Worm (Caenorhabditis elegans) whole organism, L4 larva: Measurements from ENCODE around the gene mml-1.

Source experiments
- F10B5.3 ChIP-seq: sonication (generic microtip); optimal IDR thresholded peaks from 2 replicates; lab custom pipeline; 2016; ENCODE audit warnings: mild to moderate bottlenecking, missing genetic modification characterization, missing compliant biosample characterization
- F26F4.8 ChIP-seq: fragments of 200-800 bp; sonication (Bioruptor generic); conservative IDR thresholded peaks from 2 replicates; pipeline ENCODE4 v1.3.6; 2022; ENCODE audit warnings: missing genetic modification characterization, missing compliant biosample characterization
- F44E2.7 ChIP-seq: fragments of 200-800 bp; sonication (Bioruptor generic); IDR thresholded peaks from 2 replicates; pipeline ENCODE4 v2.1.2; 2022; ENCODE audit warnings: missing genetic modification characterization, missing compliant biosample characterization
- Y48G9A.11 ChIP-seq: fragments of 200-800 bp; sonication (Bioruptor generic); IDR thresholded peaks from 2 replicates; pipeline ENCODE4 v1.3.6; 2022; ENCODE audit warnings: missing genetic modification reagents, missing genetic modification characterization, missing compliant biosample characterization
- Y5F2A.4 ChIP-seq: fragments of 200-800 bp; sonication (Bioruptor generic); optimal IDR thresholded peaks from 2 replicates; lab custom pipeline; 2018; ENCODE audit warnings: mild to moderate bottlenecking, missing genetic modification characterization, missing compliant biosample characterization
- aha-1 ChIP-seq: fragments of 150-350 bp; peaks from one replicate; lab custom pipeline; 2014; ENCODE audit warnings: missing biosample characterization, missing genetic modification characterization
- aly-2 ChIP-seq: sonication (generic microtip); optimal IDR thresholded peaks from 2 replicates; lab custom pipeline; 2018; ENCODE audit warnings: missing biosample characterization, missing genetic modification characterization
- attf-4 ChIP-seq: sonication (generic microtip); optimal IDR thresholded peaks from 3 replicates; lab custom pipeline; 2017; ENCODE audit warnings: missing biosample characterization, missing genetic modification characterization
- ceh-44 ChIP-seq: fragments of 200-800 bp; sonication (Bioruptor generic); IDR thresholded peaks from 2 replicates; pipeline ENCODE4 v1.3.6; 2022; ENCODE audit warnings: missing genetic modification reagents, missing genetic modification characterization, missing compliant biosample characterization
- dmd-6 ChIP-seq: fragments of 200-800 bp; sonication (Bioruptor generic); IDR thresholded peaks from 2 replicates; pipeline ENCODE4 v1.3.6; 2022; ENCODE audit warnings: missing genetic modification reagents, missing genetic modification characterization, missing compliant biosample characterization
- dpl-1 ChIP-seq: fragments of 150-350 bp; optimal IDR thresholded peaks from 2 replicates; lab custom pipeline; 2014; ENCODE audit warnings: missing biosample characterization, missing genetic modification reagents, missing genetic modification characterization
- dve-1 ChIP-seq: sonication (generic microtip); optimal IDR thresholded peaks from 2 replicates; lab custom pipeline; 2017; ENCODE audit warnings: antibody characterized with exemption, mild to moderate bottlenecking, missing genetic modification characterization, missing compliant biosample characterization; ENCODE audit not compliant: insufficient read depth
- egl-43 ChIP-seq: fragments of 200-800 bp; sonication (Bioruptor generic); IDR thresholded peaks from 2 replicates; pipeline ENCODE4 v1.3.6; 2022; ENCODE audit warnings: missing genetic modification reagents, missing genetic modification characterization, missing compliant biosample characterization
- gei-8 ChIP-seq: fragments of 200-800 bp; sonication (Bioruptor generic); optimal IDR thresholded peaks from 2 replicates; lab custom pipeline; 2018; ENCODE audit warnings: mild to moderate bottlenecking, missing genetic modification characterization, missing compliant biosample characterization
- hif-1 ChIP-seq, 2 experiments: sonication (generic microtip); optimal IDR thresholded peaks; 2 replicates each; lab custom pipeline; 2016 to 2017; ENCODE audit warnings: missing compliant biosample characterization in 2 of 2, missing genetic modification characterization in 2 of 2, missing genetic modification reagents in 2 of 2, missing genotype in 2 of 2, mild to moderate bottlenecking in 1 of 2
- hlh-30 ChIP-seq: sonication (generic microtip); optimal IDR thresholded peaks from 2 replicates; lab custom pipeline; 2017; ENCODE audit warnings: antibody characterized with exemption, mild to moderate bottlenecking, missing genetic modification characterization, missing compliant biosample characterization; ENCODE audit not compliant: insufficient read depth
- lim-7 ChIP-seq: fragments of 200-800 bp; sonication (Bioruptor generic); IDR thresholded peaks from 2 replicates; pipeline ENCODE4 v1.3.6; 2022; ENCODE audit warnings: missing genetic modification characterization, missing compliant biosample characterization
- lin-38 ChIP-seq: fragments of 200-800 bp; sonication (Bioruptor generic); IDR thresholded peaks from 2 replicates; pipeline ENCODE4 v1.3.6; 2022; ENCODE audit warnings: missing genetic modification reagents, missing genetic modification characterization, missing compliant biosample characterization
- lsy-2 ChIP-seq, 2 experiments: fragments of 150-350 bp in 1 of 2; sonication (generic microtip) in 1 of 2; optimal IDR thresholded peaks; 2 replicates each; lab custom pipeline; 2014 to 2017; ENCODE audit warnings: missing biosample characterization in 2 of 2, missing genetic modification characterization in 2 of 2
- madf-5 ChIP-seq, 2 experiments: fragments of 200-800 bp; sonication (Bioruptor generic); IDR thresholded peaks; 2 replicates each; pipeline ENCODE4 v1.3.6; 2022; ENCODE audit warnings: missing compliant biosample characterization in 2 of 2, missing genetic modification characterization in 2 of 2
- mdt-29 ChIP-seq: fragments of 200-800 bp; sonication (Bioruptor generic); IDR thresholded peaks from 2 replicates; pipeline ENCODE4 v1.3.6; 2022; ENCODE audit warnings: missing genetic modification reagents, missing genetic modification characterization, missing compliant biosample characterization
- mep-1 ChIP-seq: fragments of 150-350 bp; sonication (generic microtip); optimal IDR thresholded peaks from 3 replicates; lab custom pipeline; 2014; ENCODE audit warnings: missing biosample characterization, missing genetic modification characterization
- mes-2 ChIP-seq: sonication (generic microtip); optimal IDR thresholded peaks from 2 replicates; lab custom pipeline; 2016; ENCODE audit warnings: missing genotype, mild to moderate bottlenecking, missing genetic modification characterization, missing compliant biosample characterization; ENCODE audit not compliant: poor library complexity, severe bottlenecking
- mxl-3 ChIP-seq: fragments of 200-800 bp; sonication (Bioruptor generic); optimal IDR thresholded peaks from 2 replicates; lab custom pipeline; 2018; ENCODE audit warnings: mild to moderate bottlenecking, missing genetic modification characterization, missing compliant biosample characterization
- nhr-10 ChIP-seq: fragments of 150-350 bp; optimal IDR thresholded peaks from 2 replicates; lab custom pipeline; 2014; ENCODE audit warnings: missing biosample characterization, missing genetic modification characterization
- nhr-102 ChIP-seq: sonication (generic microtip); optimal IDR thresholded peaks from 2 replicates; lab custom pipeline; 2016; ENCODE audit warnings: mild to moderate bottlenecking, missing genetic modification characterization, moderate library complexity, missing compliant biosample characterization
- nhr-11 ChIP-seq: fragments of 150-350 bp; optimal IDR thresholded peaks from 2 replicates; lab custom pipeline; 2014; ENCODE audit warnings: missing biosample characterization, missing genetic modification characterization
- nhr-28 ChIP-seq: fragments of 150-350 bp; optimal IDR thresholded peaks from 2 replicates; lab custom pipeline; 2014; ENCODE audit warnings: missing biosample characterization, missing genetic modification characterization
- nhr-48 ChIP-seq: sonication (generic microtip); optimal IDR thresholded peaks from 2 replicates; lab custom pipeline; 2016; ENCODE audit warnings: mild to moderate bottlenecking, missing genetic modification characterization, missing compliant biosample characterization
- pqm-1 ChIP-seq: sonication (generic microtip); optimal IDR thresholded peaks from 2 replicates; lab custom pipeline; 2017; ENCODE audit warnings: missing biosample characterization, missing genetic modification characterization
- set-16 ChIP-seq: fragments of 200-800 bp; sonication (Bioruptor generic); IDR thresholded peaks from 2 replicates; pipeline ENCODE4 v1.3.6; 2022; ENCODE audit warnings: missing genetic modification reagents, missing genetic modification characterization, missing compliant biosample characterization
- unc-62 ChIP-seq, 3 experiments: fragments of 150-350 bp in 1 of 3; sonication (generic microtip); optimal IDR thresholded peaks in 2 of 3; peaks in 1 of 3; 1 replicate in 1 of 3; 2 replicates in 2 of 3; lab custom pipeline; 2014 to 2017; ENCODE audit warnings: missing biosample characterization in 3 of 3, missing genetic modification characterization in 3 of 3, missing genetic modification reagents in 3 of 3, missing genotype in 1 of 3
- vab-7 ChIP-seq: fragments of 200-800 bp; sonication (Bioruptor generic); IDR thresholded peaks from 2 replicates; pipeline ENCODE4 v1.3.6; 2022; ENCODE audit warnings: missing genetic modification reagents, missing genetic modification characterization, missing compliant biosample characterization
- zag-1 ChIP-seq: fragments of 150-350 bp; optimal IDR thresholded peaks from 2 replicates; lab custom pipeline; 2014; ENCODE audit warnings: missing biosample characterization, missing genetic modification characterization
- zfp-3 ChIP-seq: fragments of 200-800 bp; sonication (Bioruptor generic); conservative IDR thresholded peaks from 2 replicates; pipeline ENCODE4 v1.3.6; 2022; ENCODE audit warnings: missing genetic modification reagents, missing genetic modification characterization, missing compliant biosample characterization

The mml-1 gene

DNA sequence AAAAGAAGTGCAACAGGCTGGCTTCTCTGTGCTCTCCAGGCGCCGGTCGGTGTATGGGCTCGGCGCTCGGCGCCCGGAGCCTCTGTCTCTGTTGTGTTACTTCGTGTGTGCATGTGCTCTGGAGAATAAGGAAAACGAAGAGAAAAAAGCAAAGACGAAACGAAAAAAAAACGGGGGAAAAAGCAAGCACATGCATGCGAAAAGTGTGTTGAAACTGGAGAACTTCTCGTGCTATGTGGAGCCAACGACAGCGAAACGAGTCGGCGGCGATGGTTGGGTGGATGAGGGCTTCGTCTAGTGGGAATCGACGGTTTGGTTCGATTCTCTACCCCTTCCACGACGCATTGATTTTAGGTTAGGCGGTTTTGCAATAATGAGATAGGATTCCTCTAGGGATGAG lies 12.8 kb upstream of the mml-1 start (continued):
- TF ChIP-seq nhr-10 (tag; lab: Kevin White, UChicago) = no peak
- no peak for TF ChIP-seq F26F4.8
- 0 out of 2 replicates have a peak, but pooled peaks have one; percentile 17 for TF ChIP-seq zfp-3 (GFP tag; lab: Robert Waterston, UW)
- peak in 1 of 2 experiments; percentile 36 for TF ChIP-seq hif-1 (tag; optimal IDR thresholded peaks at IDR 0.05; lab: Kevin White, UChicago)
- peak; percentile 59 for TF ChIP-seq mxl-3 (GFP tag; lab: Kevin White, UChicago)
- peak; percentile 14 for TF ChIP-seq Y5F2A.4 (GFP tag; lab: Kevin White, UChicago)
- TF ChIP-seq ceh-44 = no peak
- peak; percentile 79 for TF ChIP-seq egl-43 (GFP tag; lab: Robert Waterston, UW)
- peak; percentile 19 for TF ChIP-seq nhr-102 (tag; lab: Kevin White, UChicago)
- 0 out of 4 replicates have a peak, but pooled peaks of 1 of the 2 experiments have one; percentile 41 for TF ChIP-seq madf-5 (GFP tag; IDR thresholded peaks at IDR 0.05; lab: Robert Waterston, UW)
- no peak for TF ChIP-seq zag-1 (tag; lab: Kevin White, UChicago)
- TF ChIP-seq mdt-29 (GFP tag; lab: Robert Waterston, UW) = 0 out of 2 replicates have a peak, but pooled peaks have one; percentile 35
- TF ChIP-seq dve-1 (tag; lab: Kevin White, UChicago) = peak; percentile 65
- peak; percentile 18 for TF ChIP-seq nhr-48 (tag; lab: Kevin White, UChicago)
- TF ChIP-seq mep-1 (tag; lab: Kevin White, UChicago) = peak; percentile 74
- no peak for TF ChIP-seq F10B5.3 (tag; lab: Kevin White, UChicago)
- peak; percentile 44 for TF ChIP-seq nhr-28 (tag; lab: Kevin White, UChicago)
- TF ChIP-seq vab-7 = peak; percentile 53; the same call in 1 of the 2 replicates
- peak; percentile 94 for TF ChIP-seq aha-1 (tag; lab: Kevin White, UChicago)
- peak; percentile 23 for TF ChIP-seq nhr-11
- TF ChIP-seq pqm-1 (tag; lab: Kevin White, UChicago) = peak; percentile 24
- peak; percentile 62 for TF ChIP-seq dmd-6 (GFP tag; lab: Robert Waterston, UW)
- TF ChIP-seq set-16 = peak; percentile 60
- no peak for TF ChIP-seq gei-8 (GFP tag; lab: Kevin White, UChicago)
- TF ChIP-seq dpl-1 = peak; percentile 14
- TF ChIP-seq F44E2.7 (GFP tag; lab: Robert Waterston, UW) = no peak
- peak; percentile 85 for TF ChIP-seq hlh-30 (tag; lab: Kevin White, UChicago)
- TF ChIP-seq attf-4 = no peak

DNA sequence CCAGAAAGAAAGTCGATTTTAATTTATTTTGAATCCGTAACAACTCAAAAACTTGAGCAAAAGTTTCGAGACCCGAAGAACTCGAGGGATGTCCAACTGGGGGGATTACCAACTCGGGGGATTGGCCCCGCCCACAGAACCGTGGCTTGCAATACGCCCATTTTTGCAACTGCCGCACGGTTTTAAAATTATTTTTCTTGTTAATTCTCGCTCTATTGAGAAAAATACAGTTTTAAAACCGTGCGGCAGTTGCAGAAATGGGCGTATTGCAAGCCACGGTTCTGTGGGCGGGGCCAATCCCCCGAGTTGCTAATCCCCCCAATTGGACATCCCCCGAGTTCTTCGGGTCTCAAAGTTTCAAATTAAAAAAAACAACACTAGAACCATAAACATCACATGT lies 12.0 kb upstream of the mml-1 start:
- TF ChIP-seq mes-2 (tag; lab: Kevin White, UChicago) (peak; percentile 4), lim-7 (GFP tag; lab: Robert Waterston, UW) (0 out of 2 replicates have a peak, but pooled peaks have one; percentile 21), Y48G9A.11 (GFP tag; lab: Robert Waterston, UW) (0 out of 2 replicates have a peak, but pooled peaks have one; percentile 15), lin-38 (peak; percentile 56)

DNA sequence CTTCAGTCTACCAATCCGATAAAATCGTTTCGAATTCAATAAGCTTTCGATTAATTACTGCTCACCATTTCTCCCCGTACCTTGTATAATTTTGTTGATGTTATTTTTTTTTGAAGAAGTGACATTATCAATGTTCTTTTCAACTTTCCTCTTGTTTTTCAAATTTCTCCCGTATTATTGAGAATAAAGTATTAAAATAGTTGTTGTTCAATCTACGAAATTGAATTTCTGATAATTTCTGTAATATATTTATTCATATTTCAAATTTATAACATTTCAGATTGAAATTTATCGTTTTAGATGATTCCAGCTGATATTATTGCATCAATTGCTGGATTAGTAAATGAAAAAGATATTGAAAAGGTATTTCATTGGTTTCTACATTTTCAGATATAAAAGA lies 11.4 kb upstream of the mml-1 start, which contains the start of gene trd-1:
TSS of gene trd-1 (plus strand) at position 301 of the 400 bp plus-strand sequence.
- TF ChIP-seq lsy-2 (tag; optimal IDR thresholded peaks at IDR 0.05; lab: Kevin White, UChicago) (no peak), hif-1 (tag; optimal IDR thresholded peaks at IDR 0.05; lab: Kevin White, UChicago) (no peak), unc-62 (GFP tag; optimal IDR thresholded peaks at IDR 0.05 in 1 of 2; lab: Kevin White, UChicago) (no peak), unc-62 (tag; optimal IDR thresholded peaks at IDR 0.05; lab: Kevin White, UChicago) (no peak)

DNA sequence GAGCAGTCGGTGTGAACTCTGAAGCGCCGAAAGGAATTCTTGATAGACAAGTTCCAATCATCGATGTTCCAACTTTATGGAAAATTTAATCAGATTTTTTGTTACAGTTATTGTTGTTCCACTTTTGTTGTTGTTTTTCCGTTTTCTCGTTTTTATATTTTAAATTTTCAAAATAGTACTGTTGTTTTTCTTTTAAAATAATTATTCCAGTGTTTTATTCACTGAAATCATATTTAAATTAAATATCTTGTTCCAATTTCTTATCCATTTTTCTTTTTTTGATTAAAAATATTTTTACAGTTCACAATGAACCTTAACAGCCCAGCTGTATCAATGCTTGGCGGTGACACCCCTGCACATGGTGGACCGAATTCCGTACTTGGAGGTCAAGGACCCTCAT lies 9.2 kb upstream of the mml-1 start, which contains the start of gene tbp-1:
TSS of gene tbp-1 (plus strand) at position 301 of the 400 bp plus-strand sequence.
- TF ChIP-seq aly-2 = no peak
- peak; percentile 24; the same call in 1 of the 2 replicates for TF ChIP-seq lin-38
